Fruit fly (Drosophila melanogaster) whole organism, embryonic: ENCODE data around the gene CG13716.

Experiments used
- Aef1 ChIP-seq: fragments of 200-800 bp; sonication (Bioruptor generic); IDR thresholded peaks from 3 replicates; pipeline ENCODE4 v1.3.6; 2022; ENCODE audit warnings: missing biosample characterization, missing genetic modification characterization
- Atf-2 ChIP-seq: fragments of 200-800 bp; sonication (Bioruptor generic); optimal IDR thresholded peaks from 2 replicates; lab custom pipeline; 2016; ENCODE audit warnings: missing biosample characterization, missing genetic modification characterization
- CG10274 ChIP-seq: fragments of 200-800 bp; sonication (Bioruptor generic); optimal IDR thresholded peaks from 3 replicates; lab custom pipeline; 2017; ENCODE audit warnings: missing biosample characterization, mild to moderate bottlenecking, missing genetic modification characterization
- CG11093 ChIP-seq: fragments of 200-800 bp; sonication (Bioruptor generic); IDR thresholded peaks from 3 replicates; pipeline ENCODE4 v1.3.6; 2022; ENCODE audit warnings: missing biosample characterization, missing genetic modification characterization
- CG11398 ChIP-seq: fragments of 200-800 bp; sonication (Bioruptor generic); optimal IDR thresholded peaks from 2 replicates; lab custom pipeline; 2016; ENCODE audit warnings: missing biosample characterization, missing genetic modification characterization
- CG11504 ChIP-seq: fragments of 200-800 bp; sonication (Bioruptor generic); optimal IDR thresholded peaks from 3 replicates; lab custom pipeline; 2019; ENCODE audit warnings: missing biosample characterization, mild to moderate bottlenecking, missing genetic modification characterization, moderate library complexity
- CG11723 ChIP-seq: fragments of 200-800 bp; sonication (Bioruptor generic); optimal IDR thresholded peaks from 2 replicates; lab custom pipeline; 2017; ENCODE audit warnings: missing biosample characterization, mild to moderate bottlenecking, missing genetic modification characterization
- CG12744 ChIP-seq: fragments of 200-800 bp; sonication (Bioruptor generic); optimal IDR thresholded peaks from 2 replicates; lab custom pipeline; 2016; ENCODE audit warnings: missing biosample characterization, missing genetic modification characterization
- CG14441 ChIP-seq: fragments of 200-800 bp; sonication (Bioruptor generic); IDR thresholded peaks from 2 replicates; pipeline ENCODE4 v1.3.6; 2022; ENCODE audit warnings: missing biosample characterization, missing genetic modification characterization
- CG16863 ChIP-seq: fragments of 200-800 bp; sonication (Bioruptor generic); optimal IDR thresholded peaks from 3 replicates; lab custom pipeline; 2016; ENCODE audit warnings: missing biosample characterization, missing genetic modification characterization
- CG17328 ChIP-seq: fragments of 200-800 bp; sonication (Bioruptor generic); IDR thresholded peaks from 2 replicates; pipeline ENCODE4 v1.3.6; 2022; ENCODE audit warnings: missing biosample characterization, missing genetic modification characterization
- CG17802 ChIP-seq: fragments of 200-800 bp; sonication (Bioruptor generic); optimal IDR thresholded peaks from 2 replicates; lab custom pipeline; 2018; ENCODE audit warnings: missing biosample characterization, mild to moderate bottlenecking, missing genetic modification characterization, moderate library complexity
- CG17829 ChIP-seq: fragments of 200-800 bp; optimal IDR thresholded peaks from 2 replicates; lab custom pipeline; 2019; ENCODE audit warnings: missing biosample characterization, mild to moderate bottlenecking, missing genetic modification characterization, moderate library complexity
- CG30431 ChIP-seq: fragments of 200-800 bp; sonication (Bioruptor generic); optimal IDR thresholded peaks from 2 replicates; lab custom pipeline; 2017; ENCODE audit warnings: missing biosample characterization, missing genetic modification characterization
- CG31224 ChIP-seq: fragments of 200-800 bp; sonication (Bioruptor generic); IDR thresholded peaks from 2 replicates; pipeline ENCODE4 v1.3.6; 2022; ENCODE audit warnings: missing biosample characterization, missing genetic modification characterization
- CG32772 ChIP-seq: fragments of 200-800 bp; sonication (Bioruptor generic); IDR thresholded peaks from 2 replicates; pipeline ENCODE4 v1.3.6; 2022; ENCODE audit warnings: missing biosample characterization, missing genetic modification characterization
- CG3726 ChIP-seq: fragments of 200-800 bp; sonication (Bioruptor generic); IDR thresholded peaks from 3 replicates; pipeline ENCODE4, ENCODE4 v1.3.6; 2022; ENCODE audit warnings: missing biosample characterization, missing genetic modification characterization
- CG3995 ChIP-seq: fragments of 200-800 bp; sonication (Bioruptor generic); optimal IDR thresholded peaks from 3 replicates; lab custom pipeline; 2016; ENCODE audit warnings: missing biosample characterization, missing genetic modification characterization
- CG6272 ChIP-seq: fragments of 200-800 bp; sonication (Bioruptor generic); IDR thresholded peaks from 2 replicates; pipeline ENCODE4 v1.3.6; 2022; ENCODE audit warnings: missing biosample characterization, missing genetic modification characterization
- CG7987 ChIP-seq: fragments of 200-800 bp; sonication (Bioruptor generic); optimal IDR thresholded peaks from 2 replicates; lab custom pipeline; 2018; ENCODE audit warnings: missing biosample characterization, mild to moderate bottlenecking, missing genetic modification characterization, moderate library complexity
- CG8290 ChIP-seq, 3 experiments: fragments of 200-800 bp; sonication (Bioruptor generic); optimal IDR thresholded peaks; 2 replicates each; lab custom pipeline; 2016 to 2019; ENCODE audit warnings: missing biosample characterization in 3 of 3, missing genetic modification characterization in 3 of 3, mild to moderate bottlenecking in 2 of 3, moderate library complexity in 1 of 3
- CG8944 ChIP-seq: fragments of 200-800 bp; sonication (Bioruptor generic); optimal IDR thresholded peaks from 3 replicates; lab custom pipeline; 2016; ENCODE audit warnings: missing biosample characterization, missing genetic modification characterization
- CG9437 ChIP-seq: fragments of 200-800 bp; sonication (Bioruptor generic); optimal IDR thresholded peaks from 2 replicates; lab custom pipeline; 2018; ENCODE audit warnings: missing biosample characterization, mild to moderate bottlenecking, missing genetic modification characterization
- Deaf1 ChIP-seq: fragments of 200-800 bp; optimal IDR thresholded peaks from 3 replicates; lab custom pipeline; 2019; ENCODE audit warnings: missing biosample characterization, mild to moderate bottlenecking, missing genetic modification characterization, moderate library complexity
- Doc3 ChIP-seq: fragments of 200-800 bp; sonication (Bioruptor generic); IDR thresholded peaks from 3 replicates; pipeline ENCODE4 v1.3.6; 2022; ENCODE audit warnings: missing biosample characterization, missing genetic modification characterization; ENCODE audit not compliant: partially characterized antibody
- Dref ChIP-seq: fragments of 200-800 bp; sonication (Bioruptor generic); IDR thresholded peaks from 2 replicates; pipeline ENCODE4 v1.3.6; 2022; ENCODE audit warnings: missing biosample characterization, missing genetic modification characterization
- E2f1 ChIP-seq: fragments of 200-800 bp; sonication (Bioruptor generic); IDR thresholded peaks from 2 replicates; pipeline ENCODE4 v1.3.6; 2022; ENCODE audit warnings: missing biosample characterization, missing genetic modification characterization
- GATAe ChIP-seq: fragments of 200-800 bp; sonication (Bioruptor generic); conservative IDR thresholded peaks from 2 replicates; pipeline ENCODE4 v1.3.6; 2022; ENCODE audit warnings: missing biosample characterization, missing genetic modification characterization
- HLHmδ ChIP-seq: fragments of 200-800 bp; sonication (Bioruptor generic); optimal IDR thresholded peaks from 2 replicates; lab custom pipeline; 2018; ENCODE audit warnings: missing biosample characterization, mild to moderate bottlenecking, missing genetic modification characterization, moderate library complexity
- HmgZ ChIP-seq: fragments of 200-800 bp; sonication (Bioruptor generic); optimal IDR thresholded peaks from 2 replicates; lab custom pipeline; 2018; ENCODE audit warnings: missing biosample characterization, mild to moderate bottlenecking, missing genetic modification characterization
- Hr78 ChIP-seq, 2 experiments: fragments of 200-800 bp in 1 of 2; fragments of >200 bp in 1 of 2; sonication (Bioruptor generic) in 1 of 2; optimal IDR thresholded peaks; 2 replicates each; lab custom pipeline; 2017 to 2019; ENCODE audit warnings: missing biosample characterization in 2 of 2, missing genetic modification characterization in 2 of 2, mild to moderate bottlenecking in 1 of 2, moderate library complexity in 1 of 2
- Sin3A ChIP-seq: fragments of >200 bp; optimal IDR thresholded peaks from 2 replicates; lab custom pipeline; 2018
- Sry-δ ChIP-seq: fragments of 200-800 bp; sonication (Bioruptor generic); optimal IDR thresholded peaks from 2 replicates; lab custom pipeline; 2016; ENCODE audit warnings: missing biosample characterization, missing genetic modification characterization
- ash1 ChIP-seq: fragments of 200-800 bp; sonication (Bioruptor generic); optimal IDR thresholded peaks from 2 replicates; lab custom pipeline; 2018; ENCODE audit warnings: missing biosample characterization, mild to moderate bottlenecking, missing genetic modification characterization
- cato ChIP-seq: fragments of 200-800 bp; sonication (Bioruptor generic); optimal IDR thresholded peaks from 2 replicates; lab custom pipeline; 2016; ENCODE audit warnings: missing biosample characterization, missing genetic modification characterization, borderline replicate concordance
- crol ChIP-seq: fragments of 200-800 bp; sonication (Bioruptor generic); IDR thresholded peaks from 2 replicates; pipeline ENCODE4 v1.3.6; 2022; ENCODE audit warnings: missing biosample characterization, missing genetic modification characterization
- ftz-f1 ChIP-seq: fragments of 200-800 bp; sonication (Bioruptor generic); optimal IDR thresholded peaks from 2 replicates; lab custom pipeline; 2016; ENCODE audit warnings: missing biosample characterization, missing genetic modification characterization
- her ChIP-seq: fragments of 200-800 bp; sonication (Bioruptor generic); optimal IDR thresholded peaks from 2 replicates; lab custom pipeline; 2016; ENCODE audit warnings: missing biosample characterization, missing genetic modification characterization
- klu ChIP-seq: fragments of 200-800 bp; sonication (Bioruptor generic); IDR thresholded peaks from 2 replicates; pipeline ENCODE4 v1.3.6; 2022; ENCODE audit warnings: missing biosample characterization, missing genetic modification characterization
- nerfin-2 ChIP-seq: fragments of 200-800 bp; sonication (Bioruptor generic); IDR thresholded peaks from 2 replicates; pipeline ENCODE4 v1.3.6; 2022; ENCODE audit warnings: missing biosample characterization, missing genetic modification characterization; ENCODE audit not compliant: partially characterized antibody
- oc ChIP-seq: fragments of 200-800 bp; sonication (Bioruptor generic); optimal IDR thresholded peaks from 2 replicates; lab custom pipeline; 2018; ENCODE audit warnings: missing biosample characterization, mild to moderate bottlenecking, missing genetic modification characterization, moderate library complexity
- pita ChIP-seq: fragments of 200-800 bp; sonication (Bioruptor generic); optimal IDR thresholded peaks from 2 replicates; lab custom pipeline; 2017; ENCODE audit warnings: missing biosample characterization, mild to moderate bottlenecking, missing genetic modification characterization
- pros ChIP-seq: fragments of 200-800 bp; sonication (Bioruptor generic); optimal IDR thresholded peaks from 3 replicates; lab custom pipeline; 2019; ENCODE audit warnings: missing biosample characterization, mild to moderate bottlenecking, missing genetic modification characterization, moderate library complexity
- salm ChIP-seq: fragments of 200-800 bp; sonication (Bioruptor generic); optimal IDR thresholded peaks from 2 replicates; lab custom pipeline; 2018; ENCODE audit warnings: missing biosample characterization, mild to moderate bottlenecking, missing genetic modification characterization
- scrt ChIP-seq: fragments of 200-800 bp; sonication (Bioruptor generic); optimal IDR thresholded peaks from 2 replicates; lab custom pipeline; 2018; ENCODE audit warnings: missing biosample characterization, mild to moderate bottlenecking, missing genetic modification characterization, moderate library complexity
- shn ChIP-seq: fragments of 200-800 bp; sonication (Bioruptor generic); optimal IDR thresholded peaks from 3 replicates; lab custom pipeline; 2016; ENCODE audit warnings: missing biosample characterization, missing genetic modification characterization
- stc ChIP-seq: fragments of 200-800 bp; sonication (Bioruptor generic); IDR thresholded peaks from 2 replicates; pipeline ENCODE4 v1.3.6; 2022; ENCODE audit warnings: missing biosample characterization, missing genetic modification characterization
- tin ChIP-seq: fragments of 200-800 bp; sonication (Bioruptor generic); optimal IDR thresholded peaks from 3 replicates; lab custom pipeline; 2016; ENCODE audit warnings: missing biosample characterization, missing genetic modification characterization
- vnd ChIP-seq: fragments of 200-800 bp; sonication (Bioruptor generic); IDR thresholded peaks from 3 replicates; pipeline ENCODE4 v1.3.6; 2022; ENCODE audit warnings: missing biosample characterization, missing genetic modification characterization; ENCODE audit not compliant: partially characterized antibody
- zfh2 ChIP-seq: fragments of 200-800 bp; sonication (Bioruptor generic); optimal IDR thresholded peaks from 2 replicates; lab custom pipeline; 2016; ENCODE audit warnings: missing biosample characterization, missing genetic modification characterization

CG13716 gene

DNA sequence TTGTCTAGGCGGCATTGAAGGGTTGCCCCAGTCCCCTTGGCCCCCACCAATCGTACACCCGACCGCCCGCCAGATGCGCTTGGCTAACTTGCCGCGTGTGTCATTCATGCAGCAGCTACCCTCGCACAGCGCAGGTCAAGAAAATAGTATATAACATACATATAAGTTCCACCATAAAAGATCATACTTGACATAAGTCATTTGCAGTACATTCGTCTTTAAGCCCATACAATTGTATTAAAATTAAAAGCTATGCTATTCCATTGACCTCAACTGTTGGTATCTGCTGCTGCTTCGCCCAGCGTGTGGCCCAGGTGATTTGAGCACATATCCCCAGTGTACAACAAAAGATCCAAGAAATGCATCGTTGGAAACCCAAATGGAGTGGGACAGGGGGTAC lies 23.3 kb downstream of the CG13716 start (continued):
- TF ChIP-seq CG3726 (peak; percentile 62; the same call in 1 of the 3 replicates), CG32772 (GFP tag; lab: Robert Waterston, UW) (peak; percentile 78), CG17328 (GFP tag; lab: Robert Waterston, UW) (peak; percentile 87), ash1 (GFP tag; lab: Kevin White, UChicago) (no peak), Hr78 (GFP tag; optimal IDR thresholded peaks at IDR 0.05; lab: Kevin White, UChicago) (peak in 1 of 2 experiments; percentile 48), CG11398 (no peak), cato (GFP tag; lab: Kevin White, UChicago) (no peak), CG3995 (GFP tag; lab: Kevin White, UChicago) (no peak), her (GFP tag; lab: Kevin White, UChicago) (no peak), Sry-δ (GFP tag; lab: Kevin White, UChicago) (peak; percentile 32), pita (GFP tag; lab: Kevin White, UChicago) (no peak), HmgZ (no peak), GATAe (no peak), CG7987 (GFP tag; lab: Kevin White, UChicago) (peak; percentile 5), Doc3 (no peak), CG14441 (peak; percentile 81), Dref (GFP tag; lab: Robert Waterston, UW) (no peak), pros (GFP tag; lab: Kevin White, UChicago) (no peak), CG17829 (tag; lab: Kevin White, UChicago) (peak; percentile 83), stc (GFP tag; lab: Robert Waterston, UW) (peak; percentile 79), Sin3A (lab: Kevin White, UChicago) (no peak), klu (GFP tag; lab: Robert Waterston, UW) (peak; percentile 70), salm (tag; lab: Kevin White, UChicago) (peak; percentile 23), CG9437 (GFP tag; lab: Kevin White, UChicago) (peak; percentile 36), CG16863 (peak; percentile 48), crol (GFP tag; lab: Robert Waterston, UW) (peak; percentile 58), ftz-f1 (GFP tag; lab: Kevin White, UChicago) (no peak), HLHmδ (no peak), nerfin-2 (no peak), CG12744 (GFP tag; lab: Kevin White, UChicago) (peak; percentile 30), zfh2 (GFP tag; lab: Kevin White, UChicago) (no peak), CG11723 (GFP tag; lab: Kevin White, UChicago) (no peak), scrt (GFP tag; lab: Kevin White, UChicago) (no peak), CG8944 (GFP tag; lab: Kevin White, UChicago) (peak; percentile 46), Atf-2 (GFP tag; lab: Kevin White, UChicago) (peak; percentile 67), CG30431 (GFP tag; lab: Kevin White, UChicago) (peak; percentile 75), Aef1 (GFP tag; lab: Robert Waterston, UW) (peak; percentile 59; the same call in 2 of the 3 replicates), CG6272 (peak; percentile 49; the same call in 1 of the 2 replicates), Deaf1 (tag; lab: Kevin White, UChicago) (peak; percentile 5), CG11504 (tag; lab: Kevin White, UChicago) (peak; percentile 77), CG11093 (GFP tag; lab: Robert Waterston, UW) (peak; percentile 61), CG10274 (no peak), E2f1 (peak; percentile 84), tin (GFP tag; lab: Kevin White, UChicago) (peak; percentile 70), CG31224 (GFP tag; lab: Robert Waterston, UW) (peak; percentile 50; the same call in 1 of the 2 replicates), vnd (GFP tag; lab: Robert Waterston, UW) (no peak), shn (GFP tag; lab: Kevin White, UChicago) (peak; percentile 12), oc (tag; lab: Kevin White, UChicago) (peak; percentile 74), CG8290 (GFP tag; optimal IDR thresholded peaks at IDR 0.05; lab: Kevin White, UChicago) (peak; percentile 68), CG8290 (tag; optimal IDR thresholded peaks at IDR 0.05; lab: Kevin White, UChicago) (peak in 1 of 2 experiments; percentile 57), CG17802 (tag; lab: Kevin White, UChicago) (peak; percentile 37)
